Fruit fly (Drosophila melanogaster) whole organism, wandering third instar larva: ENCODE results near the gene Obp28a.

Experiments used
- Abd-B ChIP-seq: fragments of >200 bp; optimal IDR thresholded peaks from 2 replicates; lab custom pipeline; 2017; ENCODE audit warnings: missing biosample characterization, missing genetic modification characterization
- CG32264 ChIP-seq: fragments of 200-800 bp; sonication (Bioruptor generic); optimal IDR thresholded peaks from 2 replicates; lab custom pipeline; 2016; ENCODE audit warnings: missing biosample characterization, missing genetic modification characterization
- CrebA ChIP-seq: fragments of 200-800 bp; sonication (Bioruptor generic); optimal IDR thresholded peaks from 2 replicates; lab custom pipeline; 2016; ENCODE audit warnings: missing biosample characterization, mild to moderate bottlenecking, missing genetic modification characterization, borderline replicate concordance
- OdsH ChIP-seq: fragments of 200-800 bp; sonication (Bioruptor generic); optimal IDR thresholded peaks from 2 replicates; lab custom pipeline; 2016; ENCODE audit warnings: missing biosample characterization, mild to moderate bottlenecking, missing genetic modification characterization
- Vsx2 ChIP-seq: fragments of 200-300, 225-300 bp; sonication (Bioruptor generic); optimal IDR thresholded peaks from 2 replicates; lab custom pipeline; 2018; ENCODE audit warnings: missing biosample characterization, missing genetic modification characterization; ENCODE audit not compliant: partially characterized antibody
- br ChIP-seq: fragments of 200-800 bp; sonication (Bioruptor generic); optimal IDR thresholded peaks from 2 replicates; lab custom pipeline; 2016; ENCODE audit warnings: missing biosample characterization, missing genetic modification characterization
- ey ChIP-seq: fragments of 200-800 bp; sonication (Bioruptor generic); optimal IDR thresholded peaks from 2 replicates; lab custom pipeline; 2016; ENCODE audit warnings: missing biosample characterization, missing genetic modification characterization
- pan ChIP-seq: fragments of >200 bp; optimal IDR thresholded peaks from 2 replicates; lab custom pipeline; 2017
- psq ChIP-seq: fragments of 200-800 bp; sonication (Bioruptor generic); optimal IDR thresholded peaks from 3 replicates; lab custom pipeline; 2017; ENCODE audit warnings: missing biosample characterization, mild to moderate bottlenecking, missing genetic modification characterization, moderate library complexity
- sv ChIP-seq: fragments of 200-800 bp; sonication (Bioruptor generic); optimal IDR thresholded peaks from 3 replicates; lab custom pipeline; 2016; ENCODE audit warnings: missing biosample characterization, missing genetic modification characterization
- woc ChIP-seq: sonication (Bioruptor generic); optimal IDR thresholded peaks from 2 replicates; lab custom pipeline; 2016; ENCODE audit warnings: missing biosample characterization, mild to moderate bottlenecking, missing genetic modification characterization

dm6 chr2L:7513321-7514059 lies 16.3 kb upstream of the Obp28a start:
- TF ChIP-seq OdsH (GFP tag; lab: Kevin White, UChicago) (no peak), ey (no peak), woc (GFP tag; lab: Kevin White, UChicago) (no peak), CrebA (GFP tag; lab: Kevin White, UChicago) (no peak), psq (GFP tag; lab: Kevin White, UChicago) (no peak), CG32264 (GFP tag; lab: Kevin White, UChicago) (no peak), Vsx2 (GFP tag; lab: Kevin White, UChicago) (no peak), sv (GFP tag; lab: Kevin White, UChicago) (no peak), br (GFP tag; lab: Kevin White, UChicago) (no peak), Abd-B (no peak), pan (lab: Kevin White, UChicago) (no peak)
